Worm (Caenorhabditis elegans) whole organism, L4 larva: ENCODE measurements around the gene clp-2.

ENCODE experiments used
- hlh-11 ChIP-seq: fragments of 200-800 bp; sonication (Bioruptor generic); optimal IDR thresholded peaks from 2 replicates; lab custom pipeline; 2018; ENCODE audit warnings: mild to moderate bottlenecking, missing genetic modification characterization, missing compliant biosample characterization
- lin-39 ChIP-seq: fragments of 150-350 bp; optimal IDR thresholded peaks from 2 replicates; lab custom pipeline; 2014; ENCODE audit warnings: missing biosample characterization, missing genetic modification reagents, missing genetic modification characterization

- no peak for TF ChIP-seq hlh-11 (tag; lab: Kevin White, UChicago)
- TF ChIP-seq lin-39 (tag; lab: Kevin White, UChicago) = no peak
Measured at ce11 chrIII:4687134-4687533, 16.7 kb downstream of the clp-2 start.
